Fruit fly (Drosophila melanogaster): ENCODE data around the gene chico.

DNA sequence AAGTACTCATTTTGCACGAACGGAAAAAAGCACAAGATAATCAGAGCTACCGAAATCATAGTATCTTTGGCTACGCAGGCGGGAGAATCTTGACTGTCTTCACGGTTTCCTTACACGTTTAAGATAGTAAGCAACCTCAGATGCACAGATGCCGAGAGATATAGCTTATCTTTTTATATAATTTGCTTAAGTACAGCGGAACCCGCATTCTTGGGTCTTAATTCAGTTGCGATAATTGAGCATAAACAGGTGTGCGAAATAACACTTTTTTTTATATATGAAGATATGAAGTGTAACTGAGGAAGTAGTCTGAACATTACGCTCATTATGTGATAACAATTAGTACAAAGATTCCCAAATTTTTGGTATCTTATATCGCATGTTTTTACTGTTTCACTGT lies 33.9 kb upstream of the chico start, which contains the start of gene CG34043:
- no peak for TF ChIP-seq Sox15 (GFP tag; optimal IDR thresholded peaks at IDR 0.05)
- no peak for TF ChIP-seq CG11762 (GFP tag; optimal IDR thresholded peaks at IDR 0.05; ENCODE audit: insufficient read depth)
- no peak for TF ChIP-seq OdsH (GFP tag; optimal IDR thresholded peaks at IDR 0.05)

Data from whole organism, prepupa.